Worm (Caenorhabditis elegans) whole organism, L3 larva: ENCODE results near the gene gst-29.

Source experiments
- ceh-82 ChIP-seq: fragments of 150-350 bp; optimal IDR thresholded peaks from 2 replicates; lab custom pipeline; 2014; ENCODE audit warnings: missing biosample characterization, missing genetic modification characterization
- mdl-1 ChIP-seq: fragments of 150-350 bp; optimal IDR thresholded peaks from 2 replicates; lab custom pipeline; 2014; ENCODE audit warnings: missing biosample characterization, missing genetic modification characterization
- pha-4 ChIP-seq: fragments of 150-350 bp; optimal IDR thresholded peaks from 2 replicates; lab custom pipeline; 2014; ENCODE audit warnings: missing biosample characterization, missing genetic modification reagents, missing genetic modification characterization
- pqm-1 ChIP-seq: fragments of 150-350 bp; optimal IDR thresholded peaks from 2 replicates; lab custom pipeline; 2017; ENCODE audit warnings: missing biosample characterization, missing genetic modification characterization, inconsistent platforms
- tbx-2 ChIP-seq: sonication (generic microtip); optimal IDR thresholded peaks from 2 replicates; lab custom pipeline; 2016; ENCODE audit warnings: mild to moderate bottlenecking, missing genetic modification characterization, missing compliant biosample characterization
- unc-39 ChIP-seq: sonication (generic microtip); optimal IDR thresholded peaks from 4 replicates; lab custom pipeline; 2017; ENCODE audit warnings: missing biosample characterization, missing genetic modification characterization
- unc-62 ChIP-seq: fragments of 150-350 bp; sonication (generic microtip); optimal IDR thresholded peaks from 4 replicates; lab custom pipeline; 2014; ENCODE audit warnings: missing biosample characterization, missing genetic modification reagents, missing genetic modification characterization

ce11 chrII:15212260-15212914, 42.7 kb upstream of the gst-29 start:
- TF ChIP-seq tbx-2 (tag; lab: Kevin White, UChicago) (no peak), mdl-1 (tag; lab: Kevin White, UChicago) (no peak), unc-62 (GFP tag; lab: Kevin White, UChicago) (no peak), ceh-82 (tag; lab: Kevin White, UChicago) (no peak), pha-4 (tag; lab: Kevin White, UChicago) (peak; percentile 30), pqm-1 (tag; lab: Kevin White, UChicago) (no peak), unc-39 (no peak)
